Fruit fly (Drosophila melanogaster) Kc167 (cell line): ENCODE measurements around the gene CG13385.

Source experiments
- Myc ChIP-seq: fragments of >200 bp; optimal IDR thresholded peaks from 2 replicates; lab custom pipeline; 2017; ENCODE audit warnings: missing external identifiers
- Sin3A ChIP-seq: fragments of >200 bp; optimal IDR thresholded peaks from 2 replicates; lab custom pipeline; 2018; ENCODE audit warnings: missing external identifiers
- h ChIP-seq: fragments of >200 bp; optimal IDR thresholded peaks from 3 replicates; lab custom pipeline; 2018; ENCODE audit warnings: missing external identifiers
- insv ChIP-seq: fragments of >200 bp; optimal IDR thresholded peaks from 3 replicates; lab custom pipeline; 2018; ENCODE audit warnings: missing external identifiers
- psq ChIP-seq: fragments of >200 bp; optimal IDR thresholded peaks from 2 replicates; lab custom pipeline; 2017; ENCODE audit warnings: missing external identifiers
- ttk ChIP-seq: sonication (Bioruptor generic); optimal IDR thresholded peaks from 2 replicates; lab custom pipeline; 2017; ENCODE audit warnings: missing external identifiers

CG13385 gene

dm6 chr2L:8411530-8411929 is 15.1 kb downstream of the CG13385 start, which contains the start of gene Naglu:
Gene Naglu (minus strand): TSS chr2L:8411868.
- TF ChIP-seq h (lab: Kevin White, UChicago): no peak
- no peak for TF ChIP-seq ttk (lab: Kevin White, UChicago)
- no peak for TF ChIP-seq psq (lab: Kevin White, UChicago)
- no peak for TF ChIP-seq Myc (lab: Kevin White, UChicago)
- no peak for TF ChIP-seq Sin3A
- no peak for TF ChIP-seq insv

- TF ChIP-seq Sin3A: no peak
- TF ChIP-seq psq (lab: Kevin White, UChicago): no peak
- TF ChIP-seq h (lab: Kevin White, UChicago): no peak
- TF ChIP-seq ttk (lab: Kevin White, UChicago): no peak
- no peak for TF ChIP-seq Myc (lab: Kevin White, UChicago)
- no peak for TF ChIP-seq insv
These were observed 18.7 kb downstream of the CG13385 start, which contains the start of the genes CG13398 and Akap200 for dm6 chr2L:8414887-8415883. Gene CG13398 (minus strand): TSS chr2L:8415256. Gene Akap200 (plus strand): TSS chr2L:8415690.

- TF ChIP-seq insv (no peak), Sin3A (no peak), psq (lab: Kevin White, UChicago) (no peak), h (lab: Kevin White, UChicago) (no peak), Myc (lab: Kevin White, UChicago) (no peak), ttk (lab: Kevin White, UChicago) (no peak)
These were observed 20.0 kb downstream of the CG13385 start for dm6 chr2L:8416350-8417046.

dm6 chr2L:8417562-8417961 is 21.1 kb downstream of the CG13385 start:
- no peak for TF ChIP-seq insv
- TF ChIP-seq ttk (lab: Kevin White, UChicago): no peak
- TF ChIP-seq Sin3A: no peak
- TF ChIP-seq Myc (lab: Kevin White, UChicago): no peak
- TF ChIP-seq psq (lab: Kevin White, UChicago): no peak
- TF ChIP-seq h (lab: Kevin White, UChicago): no peak

- TF ChIP-seq h (lab: Kevin White, UChicago) (no peak), Sin3A (no peak), ttk (lab: Kevin White, UChicago) (no peak), insv (no peak), Myc (lab: Kevin White, UChicago) (no peak), psq (lab: Kevin White, UChicago) (no peak)
These were observed 21.9 kb downstream of the CG13385 start for dm6 chr2L:8418113-8418885.

dm6 chr2L:8419382-8419940 is 23.0 kb downstream of the CG13385 start:
- no peak for TF ChIP-seq psq (lab: Kevin White, UChicago)
- no peak for TF ChIP-seq Sin3A
- TF ChIP-seq Myc (lab: Kevin White, UChicago): no peak
- no peak for TF ChIP-seq insv
- no peak for TF ChIP-seq ttk (lab: Kevin White, UChicago)
- no peak for TF ChIP-seq h (lab: Kevin White, UChicago)

- TF ChIP-seq insv (no peak), h (lab: Kevin White, UChicago) (no peak), Myc (lab: Kevin White, UChicago) (no peak), psq (lab: Kevin White, UChicago) (no peak), Sin3A (no peak), ttk (lab: Kevin White, UChicago) (no peak)
These were observed 23.9 kb downstream of the CG13385 start for dm6 chr2L:8420259-8420930.

- TF ChIP-seq ttk (lab: Kevin White, UChicago) (no peak), psq (lab: Kevin White, UChicago) (no peak), insv (no peak), Sin3A (no peak), h (lab: Kevin White, UChicago) (no peak), Myc (lab: Kevin White, UChicago) (no peak)
These were observed 25.3 kb downstream of the CG13385 start for dm6 chr2L:8421717-8422116.

- TF ChIP-seq h (lab: Kevin White, UChicago) (no peak), Myc (lab: Kevin White, UChicago) (no peak), ttk (lab: Kevin White, UChicago) (no peak), Sin3A (no peak), psq (lab: Kevin White, UChicago) (no peak), insv (no peak)
These were observed 26.6 kb downstream of the CG13385 start for dm6 chr2L:8423047-8423446.

dm6 chr2L:8423460-8424089 is 27.1 kb downstream of the CG13385 start:
- no peak for TF ChIP-seq Myc (lab: Kevin White, UChicago)
- TF ChIP-seq h (lab: Kevin White, UChicago): no peak
- TF ChIP-seq psq (lab: Kevin White, UChicago): no peak
- no peak for TF ChIP-seq insv
- no peak for TF ChIP-seq ttk (lab: Kevin White, UChicago)
- no peak for TF ChIP-seq Sin3A
